Worm (Caenorhabditis elegans) whole organism, young adult: Measurements from ENCODE around the gene C01G10.5.
A peak's percentile ranks its signal among the peaks of the same experiment; 100 is the strongest.

ENCODE experiments used
- F22D6.2 ChIP-seq: sonication (generic microtip); optimal IDR thresholded peaks from 2 replicates; lab custom pipeline; 2016; ENCODE audit warnings: mild to moderate bottlenecking, missing genetic modification characterization, missing compliant biosample characterization
- F37B4.10 ChIP-seq: fragments of 200-800 bp; sonication (Bioruptor generic); IDR thresholded peaks from 2 replicates; pipeline ENCODE4 v1.3.6; 2022; ENCODE audit warnings: missing genetic modification characterization, missing compliant biosample characterization
- F57A8.1 ChIP-seq: fragments of 200-800 bp; sonication (Bioruptor generic); optimal IDR thresholded peaks from 2 replicates; lab custom pipeline; 2018; ENCODE audit warnings: mild to moderate bottlenecking, missing genetic modification characterization, moderate library complexity, missing compliant biosample characterization
- K11D2.4 ChIP-seq: fragments of 200-800 bp; sonication (Bioruptor generic); IDR thresholded peaks from 2 replicates; pipeline ENCODE4 v1.3.6; 2022; ENCODE audit warnings: missing genetic modification reagents, missing genetic modification characterization, missing compliant biosample characterization
- T07F8.4 ChIP-seq: sonication (generic microtip); optimal IDR thresholded peaks from 2 replicates; lab custom pipeline; 2016; ENCODE audit warnings: mild to moderate bottlenecking, missing genetic modification characterization, moderate library complexity, missing compliant biosample characterization
- T26A5.8 ChIP-seq: sonication (generic microtip); optimal IDR thresholded peaks from 2 replicates; lab custom pipeline; 2016; ENCODE audit warnings: missing genetic modification characterization, missing compliant biosample characterization
- Y53F4B.3 ChIP-seq: fragments of 200-800 bp; sonication (Bioruptor generic); IDR thresholded peaks from 2 replicates; pipeline ENCODE4 v1.3.6; 2022; ENCODE audit warnings: missing genetic modification reagents, missing genetic modification characterization, missing compliant biosample characterization
- Y53G8AR.9 ChIP-seq: fragments of 200-800 bp; sonication (Bioruptor generic); conservative IDR thresholded peaks from 2 replicates; pipeline ENCODE4 v1.3.6; 2022; ENCODE audit warnings: missing genetic modification reagents, missing genetic modification characterization, missing compliant biosample characterization
- Y56A3A.18 ChIP-seq: fragments of 200-800 bp; sonication (Bioruptor generic); IDR thresholded peaks from 2 replicates; pipeline ENCODE4 v1.3.6; 2022; ENCODE audit warnings: missing genetic modification reagents, missing genetic modification characterization, missing compliant biosample characterization
- Y79H2A.3 ChIP-seq: fragments of 200-800 bp; sonication (Bioruptor generic); conservative IDR thresholded peaks from 2 replicates; pipeline ENCODE4 v1.3.6; 2022; ENCODE audit warnings: missing genetic modification reagents, missing genetic modification characterization, missing compliant biosample characterization
- akir-1 ChIP-seq: fragments of 200-800 bp; sonication (Bioruptor generic); optimal IDR thresholded peaks from 2 replicates; lab custom pipeline; 2018; ENCODE audit warnings: mild to moderate bottlenecking, missing genetic modification characterization, moderate library complexity, missing compliant biosample characterization
- atf-7 ChIP-seq: sonication (generic microtip); optimal IDR thresholded peaks from 2 replicates; lab custom pipeline; 2017; ENCODE audit warnings: mild to moderate bottlenecking, missing genetic modification characterization, missing compliant biosample characterization
- attf-6 ChIP-seq: fragments of 200-800 bp; sonication (Bioruptor generic); IDR thresholded peaks from 2 replicates; pipeline ENCODE4 v1.3.6; 2022; ENCODE audit warnings: missing genetic modification reagents, missing genetic modification characterization, missing compliant biosample characterization
- cebp-1 ChIP-seq, 2 experiments: fragments of 200-800 bp in 1 of 2; sonication (Bioruptor generic) in 1 of 2; sonication (generic microtip) in 1 of 2; IDR thresholded peaks in 1 of 2; optimal IDR thresholded peaks in 1 of 2; 2 replicates each; pipeline versions ENCODE4 v1.3.6 to Lab custom; 2017 to 2022; ENCODE audit warnings: missing compliant biosample characterization in 2 of 2, missing genetic modification characterization in 2 of 2, mild to moderate bottlenecking in 1 of 2, missing genetic modification reagents in 1 of 2, moderate library complexity in 1 of 2
- ceh-27 ChIP-seq: fragments of 200-800 bp; sonication (Bioruptor generic); optimal IDR thresholded peaks from 2 replicates; lab custom pipeline; 2018; ENCODE audit warnings: mild to moderate bottlenecking, missing genetic modification characterization, moderate library complexity, missing compliant biosample characterization
- ceh-58 ChIP-seq: fragments of 200-800 bp; sonication (Bioruptor generic); IDR thresholded peaks from 2 replicates; pipeline ENCODE4 v1.3.6; 2022; ENCODE audit warnings: missing genetic modification characterization, missing compliant biosample characterization
- ceh-79 ChIP-seq: sonication (generic microtip); optimal IDR thresholded peaks from 2 replicates; lab custom pipeline; 2017; ENCODE audit warnings: mild to moderate bottlenecking, missing genetic modification characterization, missing compliant biosample characterization
- die-1 ChIP-seq: sonication (generic microtip); optimal IDR thresholded peaks from 2 replicates; lab custom pipeline; 2016; ENCODE audit warnings: missing genotype, mild to moderate bottlenecking, missing genetic modification characterization, missing compliant biosample characterization
- dpff-1 ChIP-seq: sonication (generic microtip); optimal IDR thresholded peaks from 2 replicates; lab custom pipeline; 2017; ENCODE audit warnings: mild to moderate bottlenecking, missing genetic modification characterization, missing compliant biosample characterization
- ekl-4 ChIP-seq: fragments of 200-800 bp; sonication (Bioruptor generic); IDR thresholded peaks from 2 replicates; pipeline ENCODE4 v1.3.6; 2022; ENCODE audit warnings: missing genetic modification reagents, missing genetic modification characterization, missing compliant biosample characterization
- ets-4 ChIP-seq: fragments of 200-800 bp; sonication (Bioruptor generic); optimal IDR thresholded peaks from 2 replicates; lab custom pipeline; 2018; ENCODE audit warnings: mild to moderate bottlenecking, missing genetic modification characterization, missing compliant biosample characterization
- gei-17 ChIP-seq: fragments of 200-800 bp; sonication (Bioruptor generic); optimal IDR thresholded peaks from 2 replicates; lab custom pipeline; 2018; ENCODE audit warnings: mild to moderate bottlenecking, missing genetic modification characterization, missing compliant biosample characterization
- hlh-26 ChIP-seq: fragments of 200-800 bp; sonication (Bioruptor generic); conservative IDR thresholded peaks from 2 replicates; pipeline ENCODE4 v1.3.6; 2022; ENCODE audit warnings: missing genetic modification reagents, missing genetic modification characterization, missing compliant biosample characterization
- lin-35 ChIP-seq, 3 experiments: fragments of 150-350 bp in 2 of 3; sonication (generic microtip) in 1 of 3; optimal IDR thresholded peaks; 2 replicates each; lab custom pipeline; 2014 to 2018; ENCODE audit warnings: missing biosample characterization in 3 of 3, missing genetic modification characterization in 3 of 3, missing genetic modification reagents in 3 of 3
- lin-40 ChIP-seq: sonication (generic microtip); optimal IDR thresholded peaks from 2 replicates; lab custom pipeline; 2016; ENCODE audit warnings: missing genetic modification characterization, mild to moderate bottlenecking, missing compliant biosample characterization, missing genotype, missing genetic modification reagents
- lin-54 ChIP-seq: fragments of 200-800 bp; sonication (Bioruptor generic); optimal IDR thresholded peaks from 2 replicates; lab custom pipeline; 2018; ENCODE audit warnings: mild to moderate bottlenecking, missing genetic modification characterization, missing compliant biosample characterization
- lsl-1 ChIP-seq: fragments of 200-800 bp; sonication (Bioruptor generic); optimal IDR thresholded peaks from 2 replicates; lab custom pipeline; 2018; ENCODE audit warnings: mild to moderate bottlenecking, missing genetic modification characterization, moderate library complexity, missing compliant biosample characterization
- madf-3 ChIP-seq: fragments of 200-800 bp; sonication (Bioruptor generic); IDR thresholded peaks from 2 replicates; pipeline ENCODE4 v1.3.6; 2022; ENCODE audit warnings: missing genetic modification reagents, missing genetic modification characterization, missing compliant biosample characterization
- mcd-1 ChIP-seq: fragments of 200-800 bp; sonication (Bioruptor generic); IDR thresholded peaks from 2 replicates; pipeline ENCODE4 v1.3.6; 2022; ENCODE audit warnings: missing genetic modification reagents, missing genetic modification characterization, missing compliant biosample characterization
- mel-28 ChIP-seq: sonication (generic microtip); optimal IDR thresholded peaks from 2 replicates; lab custom pipeline; 2016; ENCODE audit warnings: borderline replicate concordance, mild to moderate bottlenecking, missing genetic modification characterization, missing compliant biosample characterization
- mxl-1 ChIP-seq: sonication (generic microtip); optimal IDR thresholded peaks from 2 replicates; lab custom pipeline; 2016; ENCODE audit warnings: missing genetic modification characterization, missing compliant biosample characterization
- nhr-120 ChIP-seq: fragments of 200-800 bp; sonication (Bioruptor generic); IDR thresholded peaks from 2 replicates; pipeline ENCODE4 v1.3.6; 2022; ENCODE audit warnings: missing genetic modification characterization, missing compliant biosample characterization
- nhr-179 ChIP-seq: sonication (generic microtip); optimal IDR thresholded peaks from 2 replicates; lab custom pipeline; 2016; ENCODE audit warnings: mild to moderate bottlenecking, missing genetic modification characterization, missing compliant biosample characterization
- nhr-90 ChIP-seq: sonication (generic microtip); optimal IDR thresholded peaks from 2 replicates; lab custom pipeline; 2016; ENCODE audit warnings: missing genotype, mild to moderate bottlenecking, missing genetic modification characterization, missing compliant biosample characterization
- pbrm-1 ChIP-seq: fragments of 200-800 bp; sonication (Bioruptor generic); IDR thresholded peaks from 2 replicates; pipeline ENCODE4 v1.3.6; 2022; ENCODE audit warnings: missing genetic modification reagents, missing genetic modification characterization, missing compliant biosample characterization
- rec-8 ChIP-seq, 2 experiments: sonication (generic microtip); optimal IDR thresholded peaks; 2 replicates each; lab custom pipeline; 2016; ENCODE audit warnings: mild to moderate bottlenecking in 2 of 2, missing genetic modification characterization in 2 of 2, missing genetic modification reagents in 2 of 2, missing genotype in 2 of 2, missing biosample characterization in 1 of 2, missing compliant biosample characterization in 1 of 2, moderate library complexity in 1 of 2
- repo-1 ChIP-seq: sonication (generic microtip); optimal IDR thresholded peaks from 2 replicates; lab custom pipeline; 2017; ENCODE audit warnings: mild to moderate bottlenecking, missing genetic modification characterization, missing compliant biosample characterization
- rpc-1 ChIP-seq, 2 experiments: fragments of 150-350 bp in 1 of 2; sonication (generic microtip) in 1 of 2; optimal IDR thresholded peaks; 2 replicates each; lab custom pipeline; 2014 to 2018; ENCODE audit warnings: missing biosample characterization in 1 of 2, missing genetic modification characterization in 1 of 2, missing genetic modification reagents in 1 of 2, missing genotype in 1 of 2
- sea-2 ChIP-seq: fragments of 200-800 bp; sonication (Bioruptor generic); IDR thresholded peaks from 2 replicates; pipeline ENCODE4 v1.3.6; 2022; ENCODE audit warnings: missing genetic modification characterization, missing compliant biosample characterization
- snpc-1.1 ChIP-seq: sonication (generic microtip); optimal IDR thresholded peaks from 2 replicates; lab custom pipeline; 2017; ENCODE audit warnings: missing genetic modification characterization, mild to moderate bottlenecking, missing compliant biosample characterization, antibody characterized with exemption, moderate library complexity, missing genotype, missing genetic modification reagents; ENCODE audit not compliant: insufficient read depth
- snpc-1.3 ChIP-seq: sonication (generic microtip); optimal IDR thresholded peaks from 2 replicates; lab custom pipeline; 2017; ENCODE audit warnings: missing genetic modification characterization, mild to moderate bottlenecking, missing compliant biosample characterization, antibody characterized with exemption, moderate library complexity, missing genotype, missing genetic modification reagents; ENCODE audit not compliant: insufficient read depth
- snpc-3.4 ChIP-seq: sonication (generic microtip); optimal IDR thresholded peaks from 2 replicates; lab custom pipeline; 2017; ENCODE audit warnings: missing genetic modification characterization, mild to moderate bottlenecking, missing compliant biosample characterization, antibody characterized with exemption, moderate library complexity, missing genotype, missing genetic modification reagents
- sptf-2 ChIP-seq: fragments of 200-800 bp; sonication (Bioruptor generic); optimal IDR thresholded peaks from 2 replicates; lab custom pipeline; 2018; ENCODE audit warnings: mild to moderate bottlenecking, missing genetic modification characterization, missing compliant biosample characterization
- unc-130 ChIP-seq: sonication (generic microtip); optimal IDR thresholded peaks from 2 replicates; lab custom pipeline; 2016; ENCODE audit warnings: missing genetic modification reagents, missing genetic modification characterization, missing compliant biosample characterization
- zfh-2 ChIP-seq: fragments of 200-800 bp; sonication (Bioruptor generic); conservative IDR thresholded peaks from 2 replicates; pipeline ENCODE4 v1.3.6; 2022; ENCODE audit warnings: missing genetic modification reagents, missing genetic modification characterization, missing compliant biosample characterization
- ztf-18 ChIP-seq: sonication (generic microtip); optimal IDR thresholded peaks from 2 replicates; lab custom pipeline; 2016; ENCODE audit warnings: missing genotype, mild to moderate bottlenecking, missing genetic modification characterization, missing compliant biosample characterization
- ztf-22 ChIP-seq: fragments of 200-800 bp; sonication (Bioruptor generic); optimal IDR thresholded peaks from 2 replicates; lab custom pipeline; 2018; ENCODE audit warnings: mild to moderate bottlenecking, missing genetic modification characterization, moderate library complexity, missing compliant biosample characterization
- ztf-6 ChIP-seq: fragments of 200-800 bp; sonication (Bioruptor generic); IDR thresholded peaks from 2 replicates; pipeline ENCODE4 v1.3.6; 2022; ENCODE audit warnings: missing genetic modification reagents, missing genetic modification characterization, missing compliant biosample characterization

The C01G10.5 gene

DNA sequence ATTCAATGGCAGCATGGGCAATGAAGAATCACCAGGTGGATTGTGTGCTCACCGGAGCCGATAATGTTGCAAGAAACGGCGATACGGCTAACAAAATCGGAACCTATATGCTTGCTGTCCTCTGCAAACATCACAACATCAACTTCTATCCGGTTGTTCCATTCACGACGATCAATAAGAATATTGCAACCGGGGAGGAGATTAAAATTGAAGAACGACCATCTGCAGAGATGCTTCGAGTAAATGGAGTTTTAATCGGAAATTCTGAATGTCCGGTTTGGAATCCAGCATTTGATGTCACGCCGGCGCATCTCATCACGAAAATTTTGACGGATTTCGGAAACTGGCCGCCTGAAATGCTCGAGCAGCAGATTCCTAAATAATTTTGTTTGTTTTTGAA lies 5.7 kb downstream of the C01G10.5 start (continued):
- TF ChIP-seq lin-40 (tag; lab: Kevin White, UChicago): no peak
- TF ChIP-seq lin-54 (GFP tag; lab: Kevin White, UChicago): peak; percentile 27
- no peak for TF ChIP-seq Y79H2A.3 (GFP tag; lab: Robert Waterston, UW)
- TF ChIP-seq snpc-1.1 (tag; lab: Kevin White, UChicago): no peak
- no peak for TF ChIP-seq ets-4 (GFP tag; lab: Kevin White, UChicago)
- TF ChIP-seq die-1 (tag; lab: Kevin White, UChicago): peak; percentile 5
- no peak for TF ChIP-seq lin-35 (GFP tag; optimal IDR thresholded peaks at IDR 0.05; lab: Kevin White, UChicago)
- peak; percentile 5 for TF ChIP-seq ztf-22 (GFP tag; lab: Kevin White, UChicago)
- no peak for TF ChIP-seq sea-2 (GFP tag; lab: Robert Waterston, UW)
- TF ChIP-seq ztf-18 (tag; lab: Kevin White, UChicago): no peak
- no peak for TF ChIP-seq zfh-2
- TF ChIP-seq Y53F4B.3 (GFP tag; lab: Robert Waterston, UW): no peak
- no peak for TF ChIP-seq Y56A3A.18 (GFP tag; lab: Robert Waterston, UW)
- no peak for TF ChIP-seq mxl-1 (tag; lab: Kevin White, UChicago)
- no peak for TF ChIP-seq sptf-2 (GFP tag; lab: Kevin White, UChicago)
- TF ChIP-seq T07F8.4 (tag; lab: Kevin White, UChicago): peak; percentile 34
- TF ChIP-seq F57A8.1 (GFP tag; lab: Kevin White, UChicago): no peak
- no peak for TF ChIP-seq nhr-120 (GFP tag; lab: Robert Waterston, UW)
- no peak for TF ChIP-seq snpc-3.4 (tag; lab: Kevin White, UChicago)
- peak; percentile 57 for TF ChIP-seq attf-6 (GFP tag; lab: Robert Waterston, UW)
- no peak for TF ChIP-seq pbrm-1 (GFP tag; lab: Robert Waterston, UW)
- TF ChIP-seq mel-28 (tag; lab: Kevin White, UChicago): no peak
- peak; percentile 58 for TF ChIP-seq ekl-4 (GFP tag; lab: Robert Waterston, UW)
- TF ChIP-seq cebp-1 (GFP tag; IDR thresholded peaks at IDR 0.05; lab: Robert Waterston, UW): no peak
- peak; percentile 65 for TF ChIP-seq cebp-1 (tag; optimal IDR thresholded peaks at IDR 0.05; lab: Kevin White, UChicago)
- TF ChIP-seq gei-17: no peak
- no peak for TF ChIP-seq snpc-1.3
- no peak for TF ChIP-seq ceh-27
- TF ChIP-seq ceh-58 (GFP tag; lab: Robert Waterston, UW): no peak
- TF ChIP-seq hlh-26 (GFP tag; lab: Robert Waterston, UW): no peak
- no peak for TF ChIP-seq unc-130 (GFP tag; lab: Kevin White, UChicago)
- TF ChIP-seq repo-1 (tag; lab: Kevin White, UChicago): peak; percentile 71
- TF ChIP-seq F37B4.10 (GFP tag; lab: Robert Waterston, UW): no peak
- no peak for TF ChIP-seq akir-1 (GFP tag; lab: Kevin White, UChicago)
- no peak for TF ChIP-seq ceh-79
- peak; percentile 6 for TF ChIP-seq nhr-90 (tag; lab: Kevin White, UChicago)
- TF ChIP-seq rpc-1 (optimal IDR thresholded peaks at IDR 0.05; lab: Kevin White, UChicago): no peak
- no peak for TF ChIP-seq rpc-1 (tag; optimal IDR thresholded peaks at IDR 0.05; lab: Kevin White, UChicago)
- TF ChIP-seq mcd-1: peak; percentile 51; the same call in 1 of the 2 replicates
- TF ChIP-seq lsl-1 (GFP tag; lab: Kevin White, UChicago): peak; percentile 30
- TF ChIP-seq nhr-179 (tag; lab: Kevin White, UChicago): no peak
- TF ChIP-seq K11D2.4: no peak
- no peak for TF ChIP-seq rec-8 (tag; optimal IDR thresholded peaks at IDR 0.05; lab: Kevin White, UChicago)
- TF ChIP-seq Y53G8AR.9 (GFP tag; lab: Robert Waterston, UW): peak; percentile 55
- no peak for TF ChIP-seq F22D6.2
- TF ChIP-seq atf-7 (tag; lab: Kevin White, UChicago): peak; percentile 18
- no peak for TF ChIP-seq dpff-1 (tag; lab: Kevin White, UChicago)
- TF ChIP-seq madf-3 (GFP tag; lab: Robert Waterston, UW): peak; percentile 58; the same call in 1 of the 2 replicates
- TF ChIP-seq T26A5.8: no peak
- TF ChIP-seq ztf-6 (GFP tag; lab: Robert Waterston, UW): no peak
